Fruit fly (Drosophila melanogaster): ENCODE measurements around the gene AIF.

AIF gene

dm6 chr2L:2198613-2199432 lies 47.3 kb downstream of the AIF start (continued):
- no peak for TF ChIP-seq vvl (GFP tag; IDR thresholded peaks at IDR 0.05)
- TF ChIP-seq Lim3 (GFP tag; IDR thresholded peaks at IDR 0.05): no peak
- TF ChIP-seq CG2202 (tag; optimal IDR thresholded peaks at IDR 0.05): peak; percentile 84
- peak; percentile 85 for TF ChIP-seq CG5245 (GFP tag; optimal IDR thresholded peaks at IDR 0.05)
- peak; percentile 83 for TF ChIP-seq CG3407 (GFP tag; optimal IDR thresholded peaks at IDR 0.05)
- no peak for TF ChIP-seq CG2199 (GFP tag; IDR thresholded peaks at IDR 0.05)
- peak; percentile 41 for TF ChIP-seq CG18011 (GFP tag; optimal IDR thresholded peaks at IDR 0.05)
- TF ChIP-seq CG10959 (GFP tag; IDR thresholded peaks at IDR 0.05): no peak
- TF ChIP-seq lbe (GFP tag; optimal IDR thresholded peaks at IDR 0.05): peak; percentile 97
- peak; percentile 89 for TF ChIP-seq phol (tag; optimal IDR thresholded peaks at IDR 0.05)
- no peak for TF ChIP-seq Rx (GFP tag; IDR thresholded peaks at IDR 0.05)
- peak; percentile 49 for TF ChIP-seq gcm (GFP tag; optimal IDR thresholded peaks at IDR 0.05)
- no peak for TF ChIP-seq Opbp (GFP tag; IDR thresholded peaks at IDR 0.05; ENCODE audit: partially characterized antibody)
- peak; percentile 88 for TF ChIP-seq Gug (GFP tag; IDR thresholded peaks at IDR 0.05)
- peak; percentile 84 for TF ChIP-seq Six4 (GFP tag; optimal IDR thresholded peaks at IDR 0.05)
- TF ChIP-seq CG2875 (GFP tag; optimal IDR thresholded peaks at IDR 0.05): peak; percentile 83
- TF ChIP-seq maf-S (GFP tag; optimal IDR thresholded peaks at IDR 0.05): peak; percentile 82
- no peak for TF ChIP-seq slbo (GFP tag; IDR thresholded peaks at IDR 0.05)
- TF ChIP-seq mam (GFP tag; optimal IDR thresholded peaks at IDR 0.05): peak; percentile 85
- no peak for TF ChIP-seq Gsc (GFP tag; IDR thresholded peaks at IDR 0.05)
- no peak for TF ChIP-seq amos (GFP tag; IDR thresholded peaks at IDR 0.05; ENCODE audit: partially characterized antibody)
- TF ChIP-seq dati (GFP tag; IDR thresholded peaks at IDR 0.05): no peak
- no peak for TF ChIP-seq otp (GFP tag; IDR thresholded peaks at IDR 0.05)
- TF ChIP-seq CG15514 (GFP tag; optimal IDR thresholded peaks at IDR 0.05): peak; percentile 71
- TF ChIP-seq Atf6 (GFP tag; IDR thresholded peaks at IDR 0.05): no peak
- no peak for TF ChIP-seq ham (GFP tag; IDR thresholded peaks at IDR 0.05)
- TF ChIP-seq CG31365 (tag; optimal IDR thresholded peaks at IDR 0.05): peak; percentile 60
- no peak for TF ChIP-seq toy (GFP tag; IDR thresholded peaks at IDR 0.05)
- peak; percentile 51 for TF ChIP-seq pfk (GFP tag; optimal IDR thresholded peaks at IDR 0.05)
- no peak for TF ChIP-seq bowl (GFP tag; IDR thresholded peaks at IDR 0.05)
- TF ChIP-seq CG6689 (GFP tag; IDR thresholded peaks at IDR 0.05): no peak
- peak; percentile 83 for TF ChIP-seq btn (GFP tag; optimal IDR thresholded peaks at IDR 0.05)
- peak; percentile 93 for TF ChIP-seq CG18599 (GFP tag; optimal IDR thresholded peaks at IDR 0.05)
- peak; percentile 67 for TF ChIP-seq trh (GFP tag; optimal IDR thresholded peaks at IDR 0.05)
- TF ChIP-seq CG12659 (GFP tag; optimal IDR thresholded peaks at IDR 0.05): peak; percentile 82
- TF ChIP-seq CG9437 (GFP tag; optimal IDR thresholded peaks at IDR 0.05): peak; percentile 94
- peak; percentile 18 for TF ChIP-seq CG7271 (tag; optimal IDR thresholded peaks at IDR 0.05)
- TF ChIP-seq CG17361 (GFP tag; IDR thresholded peaks at IDR 0.05): no peak
- TF ChIP-seq fd96Cb (tag; optimal IDR thresholded peaks at IDR 0.05): peak; percentile 90
- no peak for TF ChIP-seq CG3995 (GFP tag; optimal IDR thresholded peaks at IDR 0.05)
- TF ChIP-seq CG16813 (GFP tag; IDR thresholded peaks at IDR 0.05; ENCODE audit: partially characterized antibody): no peak
- no peak for TF ChIP-seq pita (GFP tag; optimal IDR thresholded peaks at IDR 0.05)
- peak; percentile 74 for TF ChIP-seq dm (GFP tag; optimal IDR thresholded peaks at IDR 0.05)
- TF ChIP-seq tap (tag; optimal IDR thresholded peaks at IDR 0.05): peak; percentile 74
- TF ChIP-seq CG1792 (GFP tag; optimal IDR thresholded peaks at IDR 0.05): peak; percentile 90
- peak; percentile 89 for TF ChIP-seq CG4424 (GFP tag; optimal IDR thresholded peaks at IDR 0.05)
- TF ChIP-seq prd (optimal IDR thresholded peaks at IDR 0.05): no peak
- TF ChIP-seq prd (GFP tag; IDR thresholded peaks at IDR 0.05): no peak
- TF ChIP-seq Dp (GFP tag; optimal IDR thresholded peaks at IDR 0.05): no peak
- peak; percentile 77 for TF ChIP-seq CG10267 (tag; optimal IDR thresholded peaks at IDR 0.05)
